Worm (Caenorhabditis elegans) whole organism, young adult: ENCODE data around the gene W02A2.5.

Experiments
- C17E4.6 ChIP-seq: fragments of 200-800 bp; sonication (Bioruptor generic); IDR thresholded peaks from 2 replicates; pipeline ENCODE4 v1.3.6; 2022; ENCODE audit warnings: missing genetic modification reagents, missing genetic modification characterization, missing compliant biosample characterization
- F37B4.10 ChIP-seq: fragments of 200-800 bp; sonication (Bioruptor generic); IDR thresholded peaks from 2 replicates; pipeline ENCODE4 v1.3.6; 2022; ENCODE audit warnings: missing genetic modification characterization, missing compliant biosample characterization
- F57C9.4 ChIP-seq: sonication (generic microtip); optimal IDR thresholded peaks from 2 replicates; lab custom pipeline; 2017; ENCODE audit warnings: mild to moderate bottlenecking, missing genetic modification characterization, missing compliant biosample characterization
- Y67H2A.10 ChIP-seq: fragments of 200-800 bp; sonication (Bioruptor generic); conservative IDR thresholded peaks from 2 replicates; pipeline ENCODE4 v1.3.6; 2022; ENCODE audit warnings: missing genetic modification reagents, missing genetic modification characterization, missing compliant biosample characterization
- Y79H2A.3 ChIP-seq: fragments of 200-800 bp; sonication (Bioruptor generic); conservative IDR thresholded peaks from 2 replicates; pipeline ENCODE4 v1.3.6; 2022; ENCODE audit warnings: missing genetic modification reagents, missing genetic modification characterization, missing compliant biosample characterization
- ZK185.1 ChIP-seq: sonication (generic microtip); optimal IDR thresholded peaks from 2 replicates; lab custom pipeline; 2016; ENCODE audit warnings: mild to moderate bottlenecking, missing genetic modification characterization, missing compliant biosample characterization; ENCODE audit not compliant: poor library complexity, severe bottlenecking
- atf-7 ChIP-seq: sonication (generic microtip); optimal IDR thresholded peaks from 2 replicates; lab custom pipeline; 2017; ENCODE audit warnings: mild to moderate bottlenecking, missing genetic modification characterization, missing compliant biosample characterization
- athp-1 ChIP-seq: sonication (generic microtip); optimal IDR thresholded peaks from 2 replicates; lab custom pipeline; 2017; ENCODE audit warnings: mild to moderate bottlenecking, missing genetic modification characterization, missing compliant biosample characterization
- attf-3 ChIP-seq: fragments of 200-800 bp; sonication (Bioruptor generic); conservative IDR thresholded peaks from 2 replicates; pipeline ENCODE4 v1.3.6; 2022; ENCODE audit warnings: missing genetic modification reagents, missing genetic modification characterization, missing compliant biosample characterization
- attf-5 ChIP-seq: fragments of 200-800 bp; sonication (Bioruptor generic); optimal IDR thresholded peaks from 2 replicates; lab custom pipeline; 2018; ENCODE audit warnings: mild to moderate bottlenecking, missing genetic modification characterization, missing compliant biosample characterization
- cebp-1 ChIP-seq, 2 experiments: fragments of 200-800 bp in 1 of 2; sonication (Bioruptor generic) in 1 of 2; sonication (generic microtip) in 1 of 2; IDR thresholded peaks in 1 of 2; optimal IDR thresholded peaks in 1 of 2; 2 replicates each; pipeline versions ENCODE4 v1.3.6 to Lab custom; 2017 to 2022; ENCODE audit warnings: missing compliant biosample characterization in 2 of 2, missing genetic modification characterization in 2 of 2, mild to moderate bottlenecking in 1 of 2, missing genetic modification reagents in 1 of 2, moderate library complexity in 1 of 2
- ceh-27 ChIP-seq: fragments of 200-800 bp; sonication (Bioruptor generic); optimal IDR thresholded peaks from 2 replicates; lab custom pipeline; 2018; ENCODE audit warnings: mild to moderate bottlenecking, missing genetic modification characterization, moderate library complexity, missing compliant biosample characterization
- ceh-91 ChIP-seq: fragments of 200-800 bp; sonication (Bioruptor generic); IDR thresholded peaks from 2 replicates; pipeline ENCODE4 v1.3.6; 2022; ENCODE audit warnings: missing genetic modification reagents, missing genetic modification characterization, missing compliant biosample characterization
- egl-18 ChIP-seq: fragments of 200-800 bp; sonication (Bioruptor generic); IDR thresholded peaks from 2 replicates; pipeline ENCODE4 v1.3.6; 2022; ENCODE audit warnings: missing genetic modification reagents, missing genetic modification characterization, missing compliant biosample characterization
- fkh-3 ChIP-seq: sonication (generic microtip); optimal IDR thresholded peaks from 2 replicates; lab custom pipeline; 2016; ENCODE audit warnings: mild to moderate bottlenecking, missing genetic modification characterization, missing compliant biosample characterization
- hmg-1.2 ChIP-seq: fragments of 200-800 bp; sonication (Bioruptor generic); IDR thresholded peaks from 2 replicates; pipeline ENCODE4 v1.3.6; 2022; ENCODE audit warnings: missing genetic modification reagents, missing genetic modification characterization, missing compliant biosample characterization
- hsf-1 ChIP-seq: fragments of 200-800 bp; sonication (Bioruptor generic); IDR thresholded peaks from 2 replicates; pipeline ENCODE4 v1.3.6; 2022; ENCODE audit warnings: missing genetic modification reagents, missing genetic modification characterization, missing compliant biosample characterization
- let-607 ChIP-seq, 2 experiments: fragments of 200-800 bp in 1 of 2; sonication (Bioruptor generic) in 1 of 2; sonication (generic microtip) in 1 of 2; optimal IDR thresholded peaks; 2 replicates each; lab custom pipeline; 2016 to 2018; ENCODE audit warnings: mild to moderate bottlenecking in 2 of 2, missing compliant biosample characterization in 2 of 2, missing genetic modification characterization in 2 of 2, moderate library complexity in 2 of 2, missing genotype in 1 of 2
- lin-26 ChIP-seq: fragments of 200-800 bp; sonication (Bioruptor generic); IDR thresholded peaks from 2 replicates; pipeline ENCODE4 v1.3.6; 2022; ENCODE audit warnings: missing genetic modification reagents, missing genetic modification characterization, missing compliant biosample characterization
- lin-35 ChIP-seq, 3 experiments: fragments of 150-350 bp in 2 of 3; sonication (generic microtip) in 1 of 3; optimal IDR thresholded peaks; 2 replicates each; lab custom pipeline; 2014 to 2018; ENCODE audit warnings: missing biosample characterization in 3 of 3, missing genetic modification characterization in 3 of 3, missing genetic modification reagents in 3 of 3
- lsy-27 ChIP-seq: sonication (generic microtip); optimal IDR thresholded peaks from 2 replicates; lab custom pipeline; 2017; ENCODE audit warnings: missing genetic modification characterization, mild to moderate bottlenecking, missing compliant biosample characterization, antibody characterized with exemption, missing genotype, borderline replicate concordance; ENCODE audit not compliant: insufficient read depth
- mes-4 ChIP-seq: sonication (generic microtip); optimal IDR thresholded peaks from 2 replicates; lab custom pipeline; 2016; ENCODE audit warnings: missing genotype, missing genetic modification characterization, missing compliant biosample characterization
- nhr-120 ChIP-seq: fragments of 200-800 bp; sonication (Bioruptor generic); IDR thresholded peaks from 2 replicates; pipeline ENCODE4 v1.3.6; 2022; ENCODE audit warnings: missing genetic modification characterization, missing compliant biosample characterization
- pbrm-1 ChIP-seq: fragments of 200-800 bp; sonication (Bioruptor generic); IDR thresholded peaks from 2 replicates; pipeline ENCODE4 v1.3.6; 2022; ENCODE audit warnings: missing genetic modification reagents, missing genetic modification characterization, missing compliant biosample characterization
- pha-4 ChIP-seq: fragments of 150-350 bp; sonication (generic microtip); optimal IDR thresholded peaks from 2 replicates; lab custom pipeline; 2014; ENCODE audit warnings: missing biosample characterization, missing genetic modification reagents, missing genetic modification characterization
- repo-1 ChIP-seq: sonication (generic microtip); optimal IDR thresholded peaks from 2 replicates; lab custom pipeline; 2017; ENCODE audit warnings: mild to moderate bottlenecking, missing genetic modification characterization, missing compliant biosample characterization
- rpc-1 ChIP-seq, 2 experiments: fragments of 150-350 bp in 1 of 2; sonication (generic microtip) in 1 of 2; optimal IDR thresholded peaks; 2 replicates each; lab custom pipeline; 2014 to 2018; ENCODE audit warnings: missing biosample characterization in 1 of 2, missing genetic modification characterization in 1 of 2, missing genetic modification reagents in 1 of 2, missing genotype in 1 of 2
- snpc-4 ChIP-seq, 5 experiments: fragments of 150-350 bp in 1 of 5; sonication (generic microtip) in 4 of 5; optimal IDR thresholded peaks; 2 replicates each; lab custom pipeline; 2014 to 2018; ENCODE audit warnings: missing genetic modification characterization in 5 of 5, missing biosample characterization in 3 of 5, antibody characterized with exemption in 2 of 5, mild to moderate bottlenecking in 2 of 5, missing compliant biosample characterization in 2 of 5, missing genotype in 2 of 5, moderate library complexity in 2 of 5, missing genetic modification reagents in 1 of 5
- sptf-2 ChIP-seq: fragments of 200-800 bp; sonication (Bioruptor generic); optimal IDR thresholded peaks from 2 replicates; lab custom pipeline; 2018; ENCODE audit warnings: mild to moderate bottlenecking, missing genetic modification characterization, missing compliant biosample characterization
- ztf-22 ChIP-seq: fragments of 200-800 bp; sonication (Bioruptor generic); optimal IDR thresholded peaks from 2 replicates; lab custom pipeline; 2018; ENCODE audit warnings: mild to moderate bottlenecking, missing genetic modification characterization, moderate library complexity, missing compliant biosample characterization

Gene W02A2.5

ce11 chrIV:13395255-13395654 lies 52.6 kb downstream of the W02A2.5 start (continued):
- no peak for TF ChIP-seq fkh-3 (tag; lab: Kevin White, UChicago)
- TF ChIP-seq egl-18 (GFP tag; lab: Robert Waterston, UW), result no peak
- no peak for TF ChIP-seq cebp-1 (GFP tag; IDR thresholded peaks at IDR 0.05; lab: Robert Waterston, UW)
- peak; percentile 84 for TF ChIP-seq cebp-1 (tag; optimal IDR thresholded peaks at IDR 0.05; lab: Kevin White, UChicago)
- TF ChIP-seq pha-4, result no peak
- peak; percentile 89 for TF ChIP-seq hmg-1.2 (GFP tag; lab: Robert Waterston, UW)
- TF ChIP-seq rpc-1 (optimal IDR thresholded peaks at IDR 0.05; lab: Kevin White, UChicago), result no peak
- TF ChIP-seq rpc-1 (tag; optimal IDR thresholded peaks at IDR 0.05; lab: Kevin White, UChicago), result no peak
- TF ChIP-seq Y67H2A.10, result no peak
- TF ChIP-seq F37B4.10 (GFP tag; lab: Robert Waterston, UW), result no peak
- TF ChIP-seq mes-4 (tag; lab: Kevin White, UChicago), result no peak
- TF ChIP-seq athp-1 (tag; lab: Kevin White, UChicago), result no peak
- no peak for TF ChIP-seq attf-3 (GFP tag; lab: Robert Waterston, UW)
- peak in 1 of 3 experiments; percentile 37 for TF ChIP-seq lin-35 (GFP tag; optimal IDR thresholded peaks at IDR 0.05; lab: Kevin White, UChicago)
- no peak for TF ChIP-seq ZK185.1 (tag; lab: Kevin White, UChicago)
- no peak for TF ChIP-seq ceh-91 (GFP tag; lab: Robert Waterston, UW)
- peak; percentile 51 for TF ChIP-seq repo-1
- TF ChIP-seq lin-26 (GFP tag; lab: Robert Waterston, UW), result 0 out of 2 replicates have a peak, but pooled peaks have one; percentile 43
- TF ChIP-seq ceh-27 (GFP tag; lab: Kevin White, UChicago), result peak; percentile 84
- no peak for TF ChIP-seq lsy-27 (tag; lab: Kevin White, UChicago)
- TF ChIP-seq pbrm-1 (GFP tag; lab: Robert Waterston, UW), result peak; percentile 49; the same call in 1 of the 2 replicates
- no peak for TF ChIP-seq sptf-2
- peak; percentile 82 for TF ChIP-seq atf-7 (tag; lab: Kevin White, UChicago)
- TF ChIP-seq snpc-4 (GFP tag; optimal IDR thresholded peaks at IDR 0.05; lab: Kevin White, UChicago), result no peak
- peak in 3 of 4 experiments; percentile 30 to 51 (median 42) for TF ChIP-seq snpc-4 (tag; optimal IDR thresholded peaks at IDR 0.05; lab: Kevin White, UChicago)
- TF ChIP-seq Y79H2A.3 (GFP tag; lab: Robert Waterston, UW), result no peak
- peak; percentile 64 for TF ChIP-seq attf-5 (GFP tag; lab: Kevin White, UChicago)
- TF ChIP-seq ztf-22 (GFP tag; lab: Kevin White, UChicago), result peak; percentile 62
- TF ChIP-seq C17E4.6, result peak; percentile 65; the same call in 1 of the 2 replicates
- TF ChIP-seq F57C9.4 (tag; lab: Kevin White, UChicago), result no peak
- peak in 1 of 2 experiments; percentile 49 for TF ChIP-seq let-607 (tag; optimal IDR thresholded peaks at IDR 0.05; lab: Kevin White, UChicago)
- TF ChIP-seq nhr-120 (GFP tag; lab: Robert Waterston, UW), result no peak
- TF ChIP-seq hsf-1, result no peak
